Fruit fly (Drosophila melanogaster): ENCODE measurements around the gene Hr83.
A peak's percentile ranks its signal among the peaks of the same experiment; 100 is the strongest.

The Hr83 gene

dm6 chr3R:6343396-6344239 is 5.4 kb upstream of the Hr83 start, which contains the start of gene CG17919 (continued):
- TF ChIP-seq CG3032 (tag; optimal IDR thresholded peaks at IDR 0.05) (peak; percentile 37), Blimp-1 (GFP tag; optimal IDR thresholded peaks at IDR 0.05) (no peak), CG9139 (GFP tag; optimal IDR thresholded peaks at IDR 0.05) (no peak), svp (GFP tag) (no peak), OdsH (GFP tag; optimal IDR thresholded peaks at IDR 0.05) (peak; percentile 60), salr (GFP tag; optimal IDR thresholded peaks at IDR 0.05) (peak in 1 of 2 experiments; percentile 12), Eip93F (GFP tag; optimal IDR thresholded peaks at IDR 0.05) (no peak), achi (GFP tag; optimal IDR thresholded peaks at IDR 0.05) (peak; percentile 41), CG4318 (GFP tag; optimal IDR thresholded peaks at IDR 0.05) (no peak), CG16779 (tag; optimal IDR thresholded peaks at IDR 0.05) (no peak), net (GFP tag; optimal IDR thresholded peaks at IDR 0.05) (no peak), cyc (GFP tag; optimal IDR thresholded peaks at IDR 0.05) (no peak), CG31627 (GFP tag; optimal IDR thresholded peaks at IDR 0.05) (peak; percentile 13), Eip78C (GFP tag) (peak; percentile 60), spab (GFP tag; optimal IDR thresholded peaks at IDR 0.05) (no peak), Eip75B (GFP tag; optimal IDR thresholded peaks at IDR 0.05) (no peak), CG11294 (GFP tag; IDR thresholded peaks at IDR 0.05) (no peak), dac (GFP tag; optimal IDR thresholded peaks at IDR 0.05) (no peak), dsx (GFP tag; optimal IDR thresholded peaks at IDR 0.05; ENCODE audit: poor library complexity, severe bottlenecking) (peak; percentile 13)

dm6 chr3R:6345814-6346213 is 3.2 kb upstream of the Hr83 start, which contains the start of the genes SmD2 and CG18048:
TSS of gene SmD2 (minus strand) at chr3R:6345911.
TSS of gene CG18048 (plus strand) at chr3R:6346111.
- TF ChIP-seq esn (GFP tag; optimal IDR thresholded peaks at IDR 0.05) (peak; percentile 3), Eip78C (GFP tag) (peak; percentile 49), cyc (GFP tag; optimal IDR thresholded peaks at IDR 0.05) (peak; percentile 8), Blimp-1 (GFP tag; optimal IDR thresholded peaks at IDR 0.05) (no peak), CG10631 (GFP tag; optimal IDR thresholded peaks at IDR 0.05) (no peak), CG31627 (GFP tag; optimal IDR thresholded peaks at IDR 0.05) (peak; percentile 3), dsx (GFP tag; optimal IDR thresholded peaks at IDR 0.05; ENCODE audit: poor library complexity, severe bottlenecking) (peak; percentile 3), Sox14 (GFP tag; optimal IDR thresholded peaks at IDR 0.05) (peak; percentile 48), CG3032 (tag; optimal IDR thresholded peaks at IDR 0.05) (peak; percentile 12)

- no peak for TF ChIP-seq Hr4 (GFP tag; optimal IDR thresholded peaks at IDR 0.05)
- TF ChIP-seq Ets96B (tag; optimal IDR thresholded peaks at IDR 0.05): no peak
- no peak for TF ChIP-seq CG6854 (GFP tag; optimal IDR thresholded peaks at IDR 0.05)
- TF ChIP-seq Hr39 (GFP tag; optimal IDR thresholded peaks at IDR 0.05): no peak
- TF ChIP-seq CG11762 (GFP tag; optimal IDR thresholded peaks at IDR 0.05; ENCODE audit: insufficient read depth): no peak
- TF ChIP-seq CG6792 (GFP tag; optimal IDR thresholded peaks at IDR 0.05): no peak
- no peak for TF ChIP-seq Ets21C (GFP tag; optimal IDR thresholded peaks at IDR 0.05)
- TF ChIP-seq esn (GFP tag; optimal IDR thresholded peaks at IDR 0.05): no peak
- no peak for TF ChIP-seq CG10669 (GFP tag; optimal IDR thresholded peaks at IDR 0.05)
- TF ChIP-seq svp (GFP tag): no peak
- peak; percentile 10 for TF ChIP-seq CG31627 (GFP tag; optimal IDR thresholded peaks at IDR 0.05)
- TF ChIP-seq achi (GFP tag; optimal IDR thresholded peaks at IDR 0.05): peak; percentile 3
- no peak for TF ChIP-seq Sox102F (GFP tag; optimal IDR thresholded peaks at IDR 0.05)
- TF ChIP-seq topi (GFP tag; optimal IDR thresholded peaks at IDR 0.05): peak; percentile 19
- TF ChIP-seq dsx (GFP tag; optimal IDR thresholded peaks at IDR 0.05; ENCODE audit: poor library complexity, severe bottlenecking): peak; percentile 70
- no peak for TF ChIP-seq dac (GFP tag; optimal IDR thresholded peaks at IDR 0.05)
- no peak for TF ChIP-seq lz (GFP tag; optimal IDR thresholded peaks at IDR 0.05)
- no peak for TF ChIP-seq CG15336 (GFP tag; IDR thresholded peaks at IDR 0.05)
- no peak for TF ChIP-seq CG4318 (GFP tag; optimal IDR thresholded peaks at IDR 0.05)
- no peak for TF ChIP-seq CG6808 (GFP tag; optimal IDR thresholded peaks at IDR 0.05)
- TF ChIP-seq Smox (GFP tag; optimal IDR thresholded peaks at IDR 0.05): no peak
These were observed 1.7 kb downstream of the Hr83 start, which contains the start of gene Pak for dm6 chr3R:6350755-6351154. TSS of gene Pak (plus strand) at chr3R:6350896.

All from whole organism, prepupa.